Worm (Caenorhabditis elegans) whole organism, L1 larva: ENCODE results near the gene nstp-10.

Experiments used
- F16B12.6 ChIP-seq: fragments of 150-350 bp; optimal IDR thresholded peaks from 2 replicates; lab custom pipeline; 2014; ENCODE audit warnings: missing biosample characterization, missing genetic modification characterization
- Y116A8C.19 ChIP-seq: sonication (generic microtip); optimal IDR thresholded peaks from 2 replicates; lab custom pipeline; 2016; ENCODE audit warnings: missing compliant biosample characterization, missing genetic modification characterization, borderline replicate concordance
- aly-2 ChIP-seq: fragments of 150-350 bp; optimal IDR thresholded peaks from 2 replicates; lab custom pipeline; 2014; ENCODE audit warnings: missing biosample characterization, missing genetic modification characterization
- ama-1 ChIP-seq: fragments of 150-350 bp; optimal IDR thresholded peaks from 2 replicates; lab custom pipeline; 2014
- blmp-1 ChIP-seq: fragments of 150-350 bp; optimal IDR thresholded peaks from 2 replicates; lab custom pipeline; 2014; ENCODE audit warnings: missing biosample characterization, missing genetic modification characterization
- ceh-63 ChIP-seq: fragments of 200-800 bp; sonication (Bioruptor generic); optimal IDR thresholded peaks from 2 replicates; lab custom pipeline; 2018; ENCODE audit warnings: mild to moderate bottlenecking, missing genetic modification characterization, missing compliant biosample characterization
- ceh-8 ChIP-seq: fragments of 200-800 bp; sonication (Bioruptor generic); optimal IDR thresholded peaks from 2 replicates; lab custom pipeline; 2018; ENCODE audit warnings: mild to moderate bottlenecking, missing genetic modification characterization, moderate library complexity, missing compliant biosample characterization
- ceh-90 ChIP-seq: sonication (generic microtip); optimal IDR thresholded peaks from 2 replicates; lab custom pipeline; 2016; ENCODE audit warnings: missing genetic modification characterization, missing compliant biosample characterization
- dsc-1 ChIP-seq: sonication (generic microtip); optimal IDR thresholded peaks from 2 replicates; lab custom pipeline; 2016; ENCODE audit warnings: mild to moderate bottlenecking, missing genetic modification characterization, missing compliant biosample characterization
- efl-1 ChIP-seq, 4 experiments: fragments of 150-350 bp; optimal IDR thresholded peaks in 3 of 4; peaks in 1 of 4; 1 replicate in 1 of 4; 2 replicates in 3 of 4; lab custom pipeline; 2014; ENCODE audit warnings: missing biosample characterization in 2 of 4, missing genetic modification characterization in 2 of 4, missing genetic modification reagents in 2 of 4
- egl-13 ChIP-seq: sonication (generic microtip); optimal IDR thresholded peaks from 2 replicates; lab custom pipeline; 2016; ENCODE audit warnings: missing genotype, missing genetic modification reagents, missing genetic modification characterization, missing compliant biosample characterization
- egl-27 ChIP-seq, 2 experiments: fragments of 150-350 bp in 1 of 2; sonication (generic microtip); optimal IDR thresholded peaks; 3 replicates each; lab custom pipeline; 2017 to 2018; ENCODE audit warnings: missing biosample characterization in 2 of 2, missing genetic modification characterization in 2 of 2, missing genetic modification reagents in 2 of 2
- ets-5 ChIP-seq: fragments of 200-800 bp; sonication (Bioruptor generic); IDR thresholded peaks from 2 replicates; pipeline ENCODE4 v1.3.6; 2022; ENCODE audit warnings: missing genetic modification characterization, missing compliant biosample characterization
- fkh-10 ChIP-seq: sonication (generic microtip); optimal IDR thresholded peaks from 2 replicates; lab custom pipeline; 2017; ENCODE audit warnings: missing biosample characterization, missing genetic modification reagents, missing genetic modification characterization
- fkh-4 ChIP-seq: sonication (generic microtip); optimal IDR thresholded peaks from 2 replicates; lab custom pipeline; 2016; ENCODE audit warnings: missing compliant biosample characterization, missing genetic modification characterization, borderline replicate concordance
- fkh-8 ChIP-seq: sonication (generic microtip); optimal IDR thresholded peaks from 2 replicates; lab custom pipeline; 2016; ENCODE audit warnings: mild to moderate bottlenecking, missing genetic modification characterization, missing compliant biosample characterization
- fos-1 ChIP-seq: fragments of 150-350 bp; optimal IDR thresholded peaks from 2 replicates; lab custom pipeline; 2014; ENCODE audit warnings: missing biosample characterization, missing genetic modification characterization
- grh-1 ChIP-seq: fragments of 200-800 bp; sonication (Bioruptor generic); IDR thresholded peaks from 2 replicates; pipeline ENCODE4 v1.3.6; 2022; ENCODE audit warnings: missing genetic modification reagents, missing genetic modification characterization, missing compliant biosample characterization
- hlh-17 ChIP-seq: fragments of 200-800 bp; sonication (Bioruptor generic); optimal IDR thresholded peaks from 2 replicates; lab custom pipeline; 2018; ENCODE audit warnings: missing genetic modification characterization, mild to moderate bottlenecking, missing compliant biosample characterization, moderate library complexity, borderline replicate concordance
- hlh-4 ChIP-seq: sonication (generic microtip); optimal IDR thresholded peaks from 2 replicates; lab custom pipeline; 2016; ENCODE audit warnings: mild to moderate bottlenecking, missing genetic modification characterization, missing compliant biosample characterization
- hpl-2 ChIP-seq: fragments of 150-350 bp; optimal IDR thresholded peaks from 2 replicates; lab custom pipeline; 2014; ENCODE audit warnings: missing biosample characterization, missing genetic modification reagents, missing genetic modification characterization
- irx-1 ChIP-seq: sonication (generic microtip); optimal IDR thresholded peaks from 2 replicates; lab custom pipeline; 2016; ENCODE audit warnings: missing genetic modification characterization, missing compliant biosample characterization
- jun-1 ChIP-seq: fragments of 150-350 bp; optimal IDR thresholded peaks from 2 replicates; lab custom pipeline; 2014; ENCODE audit warnings: missing biosample characterization, missing genetic modification reagents, missing genetic modification characterization
- lin-15B ChIP-seq: fragments of 150-350 bp; sonication (generic microtip); optimal IDR thresholded peaks from 3 replicates; lab custom pipeline; 2014; ENCODE audit warnings: missing biosample characterization, missing genetic modification characterization
- lin-35 ChIP-seq, 2 experiments: fragments of 150-350 bp; optimal IDR thresholded peaks; 2 replicates each; lab custom pipeline; 2014; ENCODE audit warnings: missing biosample characterization in 2 of 2, missing genetic modification characterization in 2 of 2, missing genetic modification reagents in 2 of 2
- lin-39 ChIP-seq: fragments of 150-350 bp; optimal IDR thresholded peaks from 2 replicates; lab custom pipeline; 2014; ENCODE audit warnings: missing biosample characterization, missing genetic modification reagents, missing genetic modification characterization
- mab-9 ChIP-seq: fragments of 200-800 bp; sonication (Bioruptor generic); IDR thresholded peaks from 2 replicates; pipeline ENCODE4 v1.3.6; 2022; ENCODE audit warnings: missing genetic modification reagents, missing genetic modification characterization, missing compliant biosample characterization
- mdl-1 ChIP-seq, 2 experiments: fragments of 150-350 bp; optimal IDR thresholded peaks; 2 replicates each; lab custom pipeline; 2014 to 2017; ENCODE audit warnings: missing biosample characterization in 2 of 2, missing genetic modification characterization in 2 of 2, inconsistent platforms in 1 of 2
- nhr-11 ChIP-seq: fragments of 150-350 bp; optimal IDR thresholded peaks from 2 replicates; lab custom pipeline; 2014; ENCODE audit warnings: missing biosample characterization, missing genetic modification characterization
- nhr-12 ChIP-seq: sonication (generic microtip); optimal IDR thresholded peaks from 2 replicates; lab custom pipeline; 2017; ENCODE audit warnings: missing biosample characterization, missing genetic modification characterization
- nhr-19 ChIP-seq: fragments of 200-800 bp; sonication (Bioruptor generic); conservative IDR thresholded peaks from 2 replicates; pipeline ENCODE4 v1.3.6; 2022; ENCODE audit warnings: missing genetic modification characterization, missing compliant biosample characterization
- nhr-20 ChIP-seq: sonication (generic microtip); optimal IDR thresholded peaks from 2 replicates; lab custom pipeline; 2016; ENCODE audit warnings: mild to moderate bottlenecking, missing genetic modification characterization, missing compliant biosample characterization
- nhr-237 ChIP-seq: fragments of 150-350 bp; optimal IDR thresholded peaks from 2 replicates; lab custom pipeline; 2014; ENCODE audit warnings: missing biosample characterization, missing genetic modification characterization
- nhr-71 ChIP-seq: sonication (generic microtip); optimal IDR thresholded peaks from 2 replicates; lab custom pipeline; 2016; ENCODE audit warnings: mild to moderate bottlenecking, missing genetic modification characterization, moderate library complexity, missing compliant biosample characterization
- nhr-76 ChIP-seq: sonication (generic microtip); optimal IDR thresholded peaks from 2 replicates; lab custom pipeline; 2017; ENCODE audit warnings: missing biosample characterization, missing genetic modification characterization
- nhr-77 ChIP-seq: fragments of 150-350 bp; optimal IDR thresholded peaks from 2 replicates; lab custom pipeline; 2014; ENCODE audit warnings: missing biosample characterization, missing genetic modification characterization
- nhr-85 ChIP-seq: sonication (generic microtip); peaks from one replicate; lab custom pipeline; 2016; ENCODE audit warnings: missing genetic modification characterization, inconsistent platforms, missing compliant biosample characterization
- pag-3 ChIP-seq: sonication (generic microtip); optimal IDR thresholded peaks from 2 replicates; lab custom pipeline; 2017; ENCODE audit warnings: missing genetic modification characterization, mild to moderate bottlenecking, missing compliant biosample characterization, antibody characterized with exemption, borderline replicate concordance; ENCODE audit not compliant: insufficient read depth
- pax-3 ChIP-seq: fragments of 200-800 bp; sonication (Bioruptor generic); optimal IDR thresholded peaks from 2 replicates; lab custom pipeline; 2018; ENCODE audit warnings: mild to moderate bottlenecking, missing genetic modification characterization, moderate library complexity, missing compliant biosample characterization
- rnt-1 ChIP-seq: sonication (generic microtip); optimal IDR thresholded peaks from 2 replicates; lab custom pipeline; 2016; ENCODE audit warnings: mild to moderate bottlenecking, missing genetic modification characterization, moderate library complexity, missing compliant biosample characterization
- skn-1 ChIP-seq: fragments of 150-350 bp; optimal IDR thresholded peaks from 2 replicates; lab custom pipeline; 2014; ENCODE audit warnings: missing biosample characterization, missing genetic modification characterization
- sox-4 ChIP-seq: sonication (generic microtip); optimal IDR thresholded peaks from 2 replicates; lab custom pipeline; 2016; ENCODE audit warnings: missing genetic modification characterization, missing compliant biosample characterization
- swsn-7 ChIP-seq: sonication (generic microtip); optimal IDR thresholded peaks from 2 replicates; lab custom pipeline; 2016; ENCODE audit warnings: missing genetic modification characterization, missing compliant biosample characterization
- tbx-2 ChIP-seq: sonication (generic microtip); optimal IDR thresholded peaks from 2 replicates; lab custom pipeline; 2016; ENCODE audit warnings: missing genetic modification characterization, missing compliant biosample characterization
- tlp-1 ChIP-seq: fragments of 150-350 bp; optimal IDR thresholded peaks from 2 replicates; lab custom pipeline; 2014; ENCODE audit warnings: missing biosample characterization, missing genetic modification characterization
- unc-130 ChIP-seq: fragments of 150-350 bp; optimal IDR thresholded peaks from 2 replicates; lab custom pipeline; 2017; ENCODE audit warnings: missing biosample characterization, missing genetic modification characterization, inconsistent platforms
- unc-30 ChIP-seq: sonication (generic microtip); optimal IDR thresholded peaks from 2 replicates; lab custom pipeline; 2017; ENCODE audit warnings: missing biosample characterization, missing genetic modification characterization
- unc-62 ChIP-seq: fragments of 150-350 bp; optimal IDR thresholded peaks from 2 replicates; lab custom pipeline; 2014; ENCODE audit warnings: missing biosample characterization, missing genetic modification reagents, missing genetic modification characterization
- unc-86 ChIP-seq: sonication (generic microtip); optimal IDR thresholded peaks from 2 replicates; lab custom pipeline; 2016; ENCODE audit warnings: missing genetic modification characterization, missing compliant biosample characterization
- vab-15 ChIP-seq: sonication (generic microtip); optimal IDR thresholded peaks from 2 replicates; lab custom pipeline; 2017; ENCODE audit warnings: missing genotype, mild to moderate bottlenecking, missing genetic modification characterization, missing compliant biosample characterization
- xbp-1 ChIP-seq: sonication (generic microtip); optimal IDR thresholded peaks from 2 replicates; lab custom pipeline; 2016; ENCODE audit warnings: missing genetic modification characterization, missing compliant biosample characterization
- zag-1 ChIP-seq: fragments of 150-350 bp; optimal IDR thresholded peaks from 2 replicates; lab custom pipeline; 2014; ENCODE audit warnings: missing biosample characterization, missing genetic modification characterization
- zip-4 ChIP-seq: fragments of 200-800 bp; sonication (Bioruptor generic); optimal IDR thresholded peaks from 2 replicates; lab custom pipeline; 2018; ENCODE audit warnings: mild to moderate bottlenecking, missing genetic modification characterization, moderate library complexity, missing compliant biosample characterization

nstp-10 gene

ce11 chrV:9536505-9536904, 13.1 kb downstream of the nstp-10 start, which contains the start of gene C50F4.4 (continued):
- 0 out of 2 replicates have a peak, but pooled peaks have one; percentile 49 for TF ChIP-seq mab-9 (GFP tag; lab: Robert Waterston, UW)
- no peak for TF ChIP-seq F16B12.6 (tag; lab: Kevin White, UChicago)
- peak; percentile 64 for TF ChIP-seq fkh-4
- peak; percentile 46 for TF ChIP-seq unc-130 (tag; lab: Kevin White, UChicago)
- TF ChIP-seq jun-1 (tag; lab: Kevin White, UChicago): no peak
- no peak for TF ChIP-seq fkh-10 (GFP tag; lab: Kevin White, UChicago)
- TF ChIP-seq egl-13 (tag; lab: Kevin White, UChicago): peak; percentile 36
- no peak for TF ChIP-seq nhr-76 (tag; lab: Kevin White, UChicago)
- TF ChIP-seq mdl-1 (tag; optimal IDR thresholded peaks at IDR 0.05; lab: Kevin White, UChicago): no peak
- TF ChIP-seq vab-15 (tag; lab: Kevin White, UChicago): no peak
- no peak for TF ChIP-seq nhr-237 (tag; lab: Kevin White, UChicago)
- TF ChIP-seq nhr-20: peak; percentile 53
- no peak for TF ChIP-seq nhr-77 (tag; lab: Kevin White, UChicago)
- TF ChIP-seq fkh-8 (tag; lab: Kevin White, UChicago): peak; percentile 15
- TF ChIP-seq unc-86 (tag; lab: Kevin White, UChicago): peak; percentile 15
- peak; percentile 70 for TF ChIP-seq irx-1 (tag; lab: Kevin White, UChicago)
- TF ChIP-seq fos-1 (tag; lab: Kevin White, UChicago): no peak
- peak; percentile 62 for TF ChIP-seq xbp-1 (tag; lab: Kevin White, UChicago)
- no peak for TF ChIP-seq ets-5 (GFP tag; lab: Robert Waterston, UW)
- no peak for TF ChIP-seq nhr-12
- TF ChIP-seq grh-1: no peak
- TF ChIP-seq lin-39 (tag; lab: Kevin White, UChicago): peak; percentile 7
- TF ChIP-seq unc-30 (tag; lab: Kevin White, UChicago): no peak
- no peak for TF ChIP-seq pag-3 (tag; lab: Kevin White, UChicago)
- TF ChIP-seq ceh-63: no peak
- TF ChIP-seq swsn-7 (tag; lab: Kevin White, UChicago): peak; percentile 59
- no peak for TF ChIP-seq Y116A8C.19
- no peak for TF ChIP-seq ceh-8 (GFP tag; lab: Kevin White, UChicago)
- TF ChIP-seq unc-62 (GFP tag; lab: Kevin White, UChicago): no peak
- no peak for TF ChIP-seq zip-4 (GFP tag; lab: Kevin White, UChicago)
- peak; percentile 63 for TF ChIP-seq nhr-85
- TF ChIP-seq tbx-2: no peak
- no peak for TF ChIP-seq egl-27 (tag; optimal IDR thresholded peaks at IDR 0.05; lab: Kevin White, UChicago)
- TF ChIP-seq pax-3 (tag; lab: Kevin White, UChicago): peak; percentile 32
- peak; percentile 32 to 56 for TF ChIP-seq efl-1 (optimal IDR thresholded peaks at IDR 0.05; lab: Kevin White, UChicago)
- TF ChIP-seq efl-1 (GFP tag; optimal IDR thresholded peaks at IDR 0.05 in 1 of 2; lab: Kevin White, UChicago): peak; percentile 49 to 94
- TF ChIP-seq tlp-1 (tag; lab: Kevin White, UChicago): no peak
- no peak for TF ChIP-seq hpl-2
- TF ChIP-seq nhr-71 (tag; lab: Kevin White, UChicago): peak; percentile 69
- TF ChIP-seq blmp-1 (tag; lab: Kevin White, UChicago): no peak
- no peak for TF ChIP-seq hlh-17
- TF ChIP-seq ceh-90 (tag; lab: Kevin White, UChicago): peak; percentile 74
- no peak for TF ChIP-seq zag-1 (tag; lab: Kevin White, UChicago)
- no peak for TF ChIP-seq hlh-4 (tag; lab: Kevin White, UChicago)
- TF ChIP-seq sox-4 (tag; lab: Kevin White, UChicago): peak; percentile 72
- peak; percentile 93 for TF ChIP-seq rnt-1 (tag; lab: Kevin White, UChicago)
- peak; percentile 29 to 33 for TF ChIP-seq lin-35 (GFP tag; optimal IDR thresholded peaks at IDR 0.05; lab: Kevin White, UChicago)
- TF ChIP-seq skn-1: no peak
- peak; percentile 42; the same call in 1 of the 2 replicates for TF ChIP-seq nhr-19
- peak; percentile 61 for TF ChIP-seq dsc-1 (tag; lab: Kevin White, UChicago)
- TF ChIP-seq lin-15B: no peak
- no peak for TF ChIP-seq aly-2 (tag; lab: Kevin White, UChicago)
- no peak for TF ChIP-seq ama-1 (lab: Kevin White, UChicago)
- TF ChIP-seq nhr-11 (tag; lab: Kevin White, UChicago): no peak
